Worm (Caenorhabditis elegans) whole organism, late embryonic: ENCODE measurements around the gene taf-7.1.

Experiments used
- fax-1 ChIP-seq: sonication (generic microtip); optimal IDR thresholded peaks from 2 replicates; lab custom pipeline; 2016; ENCODE audit warnings: missing genotype, missing genetic modification characterization, missing compliant biosample characterization
- rnt-1 ChIP-seq: sonication (generic microtip); optimal IDR thresholded peaks from 2 replicates; lab custom pipeline; 2016; ENCODE audit warnings: missing genetic modification characterization, missing compliant biosample characterization

DNA sequence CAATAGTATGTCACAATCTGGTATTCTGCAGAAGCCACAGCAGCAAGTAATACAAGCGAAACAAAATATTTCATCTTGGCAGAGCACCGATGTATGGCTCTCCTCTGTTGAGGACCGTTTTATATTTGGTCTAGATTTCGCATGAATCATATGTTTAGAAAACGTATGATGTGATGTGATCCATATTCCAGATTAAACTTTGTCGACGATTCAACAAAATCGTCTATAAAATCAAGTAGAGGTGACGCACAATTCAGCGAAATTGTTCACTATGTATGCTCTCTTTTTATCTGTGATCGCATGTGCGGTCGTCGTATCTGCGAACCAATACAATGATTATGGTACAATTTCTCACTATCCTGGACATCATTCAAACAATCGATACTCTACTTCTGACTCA lies 42.6 kb upstream of the taf-7.1 start, which contains the start of the genes Y62H9A.3 and Y62H9A.4:
- no peak for TF ChIP-seq fax-1 (tag; lab: Kevin White, UChicago)
- TF ChIP-seq rnt-1 (tag; lab: Kevin White, UChicago) = no peak
